Worm (Caenorhabditis elegans) whole organism, midembryonic: Measurements from ENCODE around the gene nspb-5.

Source experiments
- T22C8.4 ChIP-seq: fragments of 200-800 bp; sonication (Bioruptor generic); IDR thresholded peaks from 2 replicates; pipeline ENCODE4 v1.3.6; 2022; ENCODE audit warnings: missing genetic modification characterization, missing compliant biosample characterization
- cog-1 ChIP-seq: sonication (generic microtip); optimal IDR thresholded peaks from 2 replicates; lab custom pipeline; 2016; ENCODE audit warnings: missing genetic modification characterization, missing compliant biosample characterization
- flt-1 ChIP-seq: fragments of 200-800 bp; sonication (Bioruptor generic); IDR thresholded peaks from 2 replicates; pipeline ENCODE4 v1.3.6; 2022; ENCODE audit warnings: missing genetic modification characterization, missing compliant biosample characterization
- klf-2 ChIP-seq: fragments of 200-800 bp; sonication (Bioruptor generic); conservative IDR thresholded peaks from 2 replicates; pipeline ENCODE4 v1.3.6; 2022; ENCODE audit warnings: missing genetic modification reagents, missing genetic modification characterization, missing compliant biosample characterization
- med-1 ChIP-seq: sonication (generic microtip); optimal IDR thresholded peaks from 2 replicates; lab custom pipeline; 2017; ENCODE audit warnings: missing genetic modification characterization, mild to moderate bottlenecking, missing compliant biosample characterization, antibody characterized with exemption, missing genetic modification reagents; ENCODE audit not compliant: insufficient read depth
- ref-1 ChIP-seq: fragments of 200-800 bp; sonication (Bioruptor generic); conservative IDR thresholded peaks from 2 replicates; pipeline ENCODE4 v1.3.6; 2022; ENCODE audit warnings: missing genetic modification reagents, missing genetic modification characterization, missing compliant biosample characterization
- tab-1 ChIP-seq: fragments of 200-800 bp; sonication (Bioruptor generic); IDR thresholded peaks from 2 replicates; pipeline ENCODE4 v1.3.6; 2022; ENCODE audit warnings: missing genetic modification characterization, missing compliant biosample characterization
- ztf-23 ChIP-seq: fragments of 200-800 bp; sonication (Bioruptor generic); IDR thresholded peaks from 2 replicates; pipeline ENCODE4 v1.3.6; 2022; ENCODE audit warnings: missing genetic modification reagents, missing genetic modification characterization, missing compliant biosample characterization
- ztf-29 ChIP-seq: fragments of 200-800 bp; sonication (Bioruptor generic); IDR thresholded peaks from 2 replicates; pipeline ENCODE4 v1.3.6; 2022; ENCODE audit warnings: missing genetic modification reagents, missing genetic modification characterization, missing compliant biosample characterization

Gene nspb-5

ce11 chrIV:6572655-6573054 is 26.2 kb upstream of the nspb-5 start:
- TF ChIP-seq klf-2 (no peak), med-1 (GFP tag; lab: Kevin White, UChicago) (no peak), T22C8.4 (GFP tag; lab: Robert Waterston, UW) (no peak), ztf-23 (GFP tag; lab: Robert Waterston, UW) (no peak), cog-1 (tag; lab: Kevin White, UChicago) (no peak), ref-1 (no peak), flt-1 (GFP tag; lab: Robert Waterston, UW) (no peak)

DNA sequence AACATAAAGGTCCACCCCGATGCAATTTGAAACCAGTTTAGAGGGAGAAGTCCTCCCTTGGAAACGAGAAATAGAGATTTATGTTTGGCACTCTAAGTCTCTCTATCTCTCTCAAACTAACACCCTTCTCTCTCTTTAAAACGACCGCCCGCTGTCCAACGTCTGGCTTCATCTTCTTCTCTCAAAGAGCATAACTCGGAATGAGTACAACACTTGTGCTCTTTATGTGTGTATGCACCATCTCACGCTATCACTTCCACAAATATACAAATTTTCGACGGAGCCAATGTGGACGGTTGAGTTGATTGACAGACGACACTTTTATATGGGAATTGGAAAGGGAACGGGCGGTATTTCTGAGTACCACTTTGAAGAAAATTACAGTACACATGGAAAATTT is 24.5 kb upstream of the nspb-5 start:
- TF ChIP-seq ref-1 (no peak), T22C8.4 (GFP tag; lab: Robert Waterston, UW) (no peak), tab-1 (no peak), med-1 (GFP tag; lab: Kevin White, UChicago) (no peak), cog-1 (tag; lab: Kevin White, UChicago) (no peak), flt-1 (GFP tag; lab: Robert Waterston, UW) (no peak), ztf-29 (GFP tag; lab: Robert Waterston, UW) (no peak), ztf-23 (GFP tag; lab: Robert Waterston, UW) (no peak), klf-2 (no peak)

DNA sequence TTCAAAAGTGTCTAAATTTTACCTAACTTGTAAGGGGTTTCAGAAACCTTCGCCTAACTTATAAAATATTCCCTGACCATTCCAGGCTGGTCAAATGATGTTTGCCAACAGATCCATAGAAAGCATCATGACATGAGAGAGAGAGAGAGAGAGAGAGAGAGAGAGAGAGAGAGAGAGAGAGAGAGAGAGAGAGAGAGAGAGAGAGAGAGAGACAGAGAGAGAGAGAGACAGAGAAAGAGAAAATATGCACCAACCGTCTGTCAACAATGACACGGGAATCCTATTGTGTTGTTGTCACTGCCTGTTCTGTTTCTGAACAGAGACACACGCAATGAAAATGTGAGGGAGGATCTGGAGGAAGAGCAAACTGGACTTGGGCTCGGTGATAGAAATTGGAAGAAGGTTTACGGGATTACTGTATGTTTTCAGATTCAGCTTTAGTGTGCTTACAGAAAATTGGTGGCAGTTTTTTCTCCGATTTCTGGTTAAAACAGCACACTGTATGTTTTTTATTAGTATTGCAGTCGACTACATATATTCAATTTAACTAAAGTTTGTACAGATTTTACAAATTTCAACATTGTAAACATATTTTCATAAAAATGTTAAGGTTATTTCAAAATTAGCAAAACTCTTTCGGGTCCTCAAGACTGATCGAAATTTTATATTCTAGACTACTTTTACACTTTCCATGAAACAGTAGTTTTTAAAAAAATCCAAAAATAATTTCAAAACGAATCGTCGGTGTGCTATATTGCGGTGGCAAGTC is 22.7 kb upstream of the nspb-5 start:
- TF ChIP-seq ztf-23 (GFP tag; lab: Robert Waterston, UW) (no peak), med-1 (GFP tag; lab: Kevin White, UChicago) (no peak), ztf-29 (GFP tag; lab: Robert Waterston, UW) (no peak), ref-1 (no peak), T22C8.4 (GFP tag; lab: Robert Waterston, UW) (no peak), cog-1 (tag; lab: Kevin White, UChicago) (no peak), klf-2 (no peak), tab-1 (no peak), flt-1 (GFP tag; lab: Robert Waterston, UW) (no peak)

DNA sequence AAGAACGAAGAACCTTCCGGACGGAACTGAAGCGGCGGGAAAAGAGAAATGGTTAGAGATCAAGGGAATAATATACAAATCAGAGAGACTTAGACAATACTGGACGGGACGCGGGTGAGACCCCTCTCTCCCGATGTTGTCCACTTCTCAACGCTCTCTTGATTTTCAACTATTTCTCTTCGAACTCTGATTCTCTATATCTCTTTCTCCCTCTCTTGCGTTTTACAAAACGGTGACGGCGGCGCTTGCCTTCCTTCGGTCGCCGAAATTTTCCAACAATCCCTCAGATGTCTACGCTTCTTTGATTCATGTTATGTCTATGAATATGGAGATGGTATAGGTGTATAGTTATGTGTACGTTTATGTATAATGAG is 22.1 kb upstream of the nspb-5 start:
- TF ChIP-seq ref-1 (no peak), cog-1 (tag; lab: Kevin White, UChicago) (peak; percentile 1)

DNA sequence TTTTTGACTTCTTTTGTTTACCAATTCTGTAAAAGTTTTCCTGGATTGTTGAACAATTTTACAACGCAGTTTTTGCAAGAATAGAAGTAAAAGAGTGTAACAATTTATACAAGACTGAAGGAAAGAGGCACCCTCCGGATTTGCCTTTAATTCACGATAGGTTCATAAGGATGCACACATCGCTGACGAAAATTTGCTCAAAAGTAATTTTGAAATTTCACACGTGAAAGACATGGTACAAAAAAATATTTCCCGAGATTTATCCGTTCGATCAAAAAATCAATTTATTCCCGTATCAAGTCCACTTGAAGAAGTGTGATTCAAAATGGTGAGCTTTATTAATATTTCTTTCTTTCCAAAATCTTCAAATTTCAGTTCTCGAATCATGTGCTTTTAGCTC is 20.9 kb upstream of the nspb-5 start, which contains the start of gene C43G2.3:
Gene C43G2.3 (plus strand): TSS at position 301 of the 400 bp plus-strand sequence.
- no peak for TF ChIP-seq ref-1
- no peak for TF ChIP-seq T22C8.4 (GFP tag; lab: Robert Waterston, UW)
- no peak for TF ChIP-seq med-1 (GFP tag; lab: Kevin White, UChicago)
- no peak for TF ChIP-seq flt-1 (GFP tag; lab: Robert Waterston, UW)
- no peak for TF ChIP-seq ztf-23 (GFP tag; lab: Robert Waterston, UW)
- TF ChIP-seq tab-1 = no peak
- no peak for TF ChIP-seq klf-2

- TF ChIP-seq tab-1 (no peak), ref-1 (no peak), klf-2 (no peak), med-1 (GFP tag; lab: Kevin White, UChicago) (no peak), T22C8.4 (GFP tag; lab: Robert Waterston, UW) (no peak), flt-1 (GFP tag; lab: Robert Waterston, UW) (no peak), ztf-29 (GFP tag; lab: Robert Waterston, UW) (no peak), ztf-23 (GFP tag; lab: Robert Waterston, UW) (no peak), cog-1 (tag; lab: Kevin White, UChicago) (no peak)
Observed at ce11 chrIV:6581658-6582057, 17.2 kb upstream of the nspb-5 start.

DNA sequence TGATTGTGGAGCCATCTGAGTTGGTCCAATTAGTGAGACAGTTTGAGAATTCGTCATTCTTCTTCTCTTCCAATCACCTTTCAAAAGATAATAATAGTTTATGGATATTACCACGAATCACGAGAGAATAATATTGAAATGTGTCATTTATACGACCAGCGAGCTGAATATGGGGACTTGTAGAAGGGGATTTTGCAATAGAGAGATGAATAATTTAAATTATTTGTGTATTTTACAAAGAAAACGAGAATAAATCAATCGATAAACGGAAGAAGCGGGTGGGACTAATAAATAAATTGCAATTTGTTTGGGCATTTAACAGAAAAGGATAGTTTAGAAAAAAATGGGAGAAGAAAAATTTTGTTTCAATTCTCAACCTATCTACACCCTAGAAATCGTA is 16.2 kb upstream of the nspb-5 start, which contains the start of gene odr-8:
Gene odr-8 (minus strand): TSS at position 101 of the 400 bp plus-strand sequence.
- TF ChIP-seq med-1 (GFP tag; lab: Kevin White, UChicago) = no peak
- TF ChIP-seq T22C8.4 (GFP tag; lab: Robert Waterston, UW) = no peak
- TF ChIP-seq flt-1 (GFP tag; lab: Robert Waterston, UW) = no peak
- no peak for TF ChIP-seq cog-1 (tag; lab: Kevin White, UChicago)
- TF ChIP-seq klf-2 = no peak
- TF ChIP-seq ref-1 = no peak
- TF ChIP-seq ztf-23 (GFP tag; lab: Robert Waterston, UW) = no peak

DNA sequence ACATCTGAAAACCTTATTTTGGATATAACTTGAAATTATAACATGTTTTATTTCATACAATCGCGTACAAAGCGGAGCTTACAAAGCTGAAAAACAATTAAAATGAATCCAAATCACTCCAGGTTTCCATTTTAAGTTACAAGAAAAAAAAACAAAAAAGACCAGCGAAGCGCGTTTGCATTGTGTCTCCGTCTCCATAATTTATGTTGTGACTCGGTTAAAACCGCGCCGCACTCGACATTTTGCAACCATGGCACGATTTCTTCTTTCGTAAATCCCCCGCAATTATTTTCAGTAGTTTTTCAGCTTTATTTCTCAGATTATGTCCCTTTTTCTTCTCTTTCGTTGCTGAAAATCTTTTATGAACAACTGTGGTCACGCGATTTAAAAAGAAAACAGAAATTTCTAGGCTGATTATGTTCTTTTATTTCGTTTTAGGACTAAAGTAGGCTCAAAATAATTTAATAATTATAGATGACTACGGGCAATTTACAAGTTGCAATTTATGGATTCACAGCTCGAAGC is 13.4 kb upstream of the nspb-5 start, which contains the start of the genes F38A5.2 and dnj-11:
Gene F38A5.2 (minus strand): TSS at position 4 of the 525 bp plus-strand sequence.
Gene dnj-11 (plus strand): TSS at position 475 of the 525 bp plus-strand sequence.
- no peak for TF ChIP-seq T22C8.4 (GFP tag; lab: Robert Waterston, UW)
- TF ChIP-seq med-1 (GFP tag; lab: Kevin White, UChicago) = no peak
- 0 out of 2 replicates have a peak, but pooled peaks have one; percentile 19 for TF ChIP-seq flt-1 (GFP tag; lab: Robert Waterston, UW)
- TF ChIP-seq ztf-29 (GFP tag; lab: Robert Waterston, UW) = no peak
- peak; percentile 19 for TF ChIP-seq cog-1 (tag; lab: Kevin White, UChicago)
- TF ChIP-seq ztf-23 (GFP tag; lab: Robert Waterston, UW) = peak; percentile 59; the same call in 1 of the 2 replicates

DNA sequence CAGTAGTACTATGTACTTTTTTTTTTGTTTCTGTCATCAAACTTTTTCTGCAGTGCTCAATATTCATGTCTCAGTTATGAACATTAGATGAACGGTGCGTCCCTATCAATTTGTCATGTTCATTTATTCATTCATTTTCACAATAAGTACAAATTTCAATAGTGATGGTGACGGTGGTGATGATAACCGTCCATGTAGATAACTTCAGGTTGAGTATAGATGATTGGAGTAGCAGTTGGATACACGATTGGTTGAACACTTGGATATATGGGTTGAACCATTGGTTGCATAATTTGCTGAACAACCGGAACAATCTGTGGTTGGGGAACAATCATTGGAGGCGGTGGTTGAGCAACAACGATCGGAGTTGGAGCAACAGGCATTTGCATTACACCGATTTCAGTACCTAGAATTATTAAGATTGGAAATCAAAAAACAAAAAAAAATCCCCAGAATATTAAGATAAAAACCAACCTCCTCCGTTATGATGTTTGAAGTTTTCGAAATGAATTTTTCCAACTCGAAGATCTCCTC is 10.7 kb upstream of the nspb-5 start:
- no peak for TF ChIP-seq ref-1
- no peak for TF ChIP-seq tab-1
- no peak for TF ChIP-seq med-1 (GFP tag; lab: Kevin White, UChicago)
- no peak for TF ChIP-seq flt-1 (GFP tag; lab: Robert Waterston, UW)
- TF ChIP-seq ztf-29 (GFP tag; lab: Robert Waterston, UW) = no peak
- TF ChIP-seq T22C8.4 (GFP tag; lab: Robert Waterston, UW) = no peak
- no peak for TF ChIP-seq ztf-23 (GFP tag; lab: Robert Waterston, UW)
- no peak for TF ChIP-seq klf-2
- TF ChIP-seq cog-1 (tag; lab: Kevin White, UChicago) = no peak
